Worm (Caenorhabditis elegans): ENCODE measurements around the gene amt-2.

ce11 chrIV:13056026-13056425 lies 13.8 kb downstream of the amt-2 start, which contains the start of gene scl-1:
- TF ChIP-seq ceh-45 (GFP tag; IDR thresholded peaks at IDR 0.05) (no peak), nhr-11 (tag; optimal IDR thresholded peaks at IDR 0.05) (no peak), pqm-1 (tag; optimal IDR thresholded peaks at IDR 0.05) (no peak), F13H6.1 (tag; optimal IDR thresholded peaks at IDR 0.05) (no peak), rnt-1 (tag; optimal IDR thresholded peaks at IDR 0.05) (no peak), lim-6 (tag; optimal IDR thresholded peaks at IDR 0.05) (no peak), pha-2 (tag; optimal IDR thresholded peaks at IDR 0.05) (no peak), nfya-1 (tag; optimal IDR thresholded peaks at IDR 0.05) (no peak), sdc-2 (tag; optimal IDR thresholded peaks at IDR 0.05) (no peak), pha-4 (tag; optimal IDR thresholded peaks at IDR 0.05) (no peak), nhr-232 (tag; optimal IDR thresholded peaks at IDR 0.05) (no peak), ztf-16 (tag; optimal IDR thresholded peaks at IDR 0.05) (no peak), syd-9 (tag; optimal IDR thresholded peaks at IDR 0.05) (no peak), ceh-6 (GFP tag; optimal IDR thresholded peaks at IDR 0.05) (no peak)

Measured in whole organism, late embryonic.